Fruit fly (Drosophila melanogaster): Measurements from ENCODE around the gene Hmr.
A peak's percentile ranks its signal among the peaks of the same experiment; 100 is the strongest.

The Hmr gene

dm6 chrX:10606889-10607478 lies 11.3 kb upstream of the Hmr start:
- TF ChIP-seq CG8478 (optimal IDR thresholded peaks at IDR 0.05) (no peak), psq (optimal IDR thresholded peaks at IDR 0.05) (no peak), usp (GFP tag; optimal IDR thresholded peaks at IDR 0.05) (no peak), pan (optimal IDR thresholded peaks at IDR 0.05) (no peak)

DNA sequence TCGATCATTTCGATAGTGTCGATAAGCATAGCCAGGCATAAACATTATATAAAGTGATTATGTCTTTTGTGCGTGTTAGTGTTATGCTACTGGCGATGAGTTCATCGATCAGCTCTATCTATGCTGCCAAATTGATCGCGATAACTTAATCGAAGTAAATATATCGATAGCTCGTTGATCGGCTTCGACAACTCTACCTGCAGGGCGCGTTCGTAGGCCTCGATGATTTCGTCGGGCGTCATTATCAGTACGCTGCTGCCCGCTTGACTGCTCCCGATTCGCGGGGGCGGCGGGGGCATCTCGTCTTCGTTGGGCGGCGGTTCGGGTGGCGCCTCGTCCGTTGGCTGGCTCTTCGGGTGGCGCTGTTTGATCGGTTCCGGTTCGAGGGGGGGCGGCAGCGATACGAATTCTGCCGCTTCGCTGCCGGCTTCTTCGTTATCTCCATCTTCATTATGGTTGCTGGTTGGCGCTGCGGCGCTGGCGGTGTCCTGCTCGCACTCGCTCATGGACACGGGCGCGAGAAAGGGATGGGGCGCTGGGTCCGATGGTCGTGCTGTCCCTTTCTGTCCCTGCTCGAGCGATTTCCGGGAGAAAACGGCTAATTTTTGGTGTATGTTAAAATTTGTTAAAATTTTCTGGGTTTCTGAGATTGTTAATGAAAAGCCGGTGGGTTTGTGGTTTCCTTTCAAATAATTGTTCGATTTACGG lies 6.6 kb upstream of the Hmr start, which contains the start of gene CG1628:
Gene CG1628, minus strand, starts transcription at position 658 of the 708 bp plus-strand sequence.
- TF ChIP-seq Dll (optimal IDR thresholded peaks at IDR 0.05): no peak
- TF ChIP-seq EcR (GFP tag; optimal IDR thresholded peaks at IDR 0.05): no peak
- TF ChIP-seq pan (optimal IDR thresholded peaks at IDR 0.05): no peak
- no peak for TF ChIP-seq psq (optimal IDR thresholded peaks at IDR 0.05)
- no peak for TF ChIP-seq usp (GFP tag; optimal IDR thresholded peaks at IDR 0.05)

DNA sequence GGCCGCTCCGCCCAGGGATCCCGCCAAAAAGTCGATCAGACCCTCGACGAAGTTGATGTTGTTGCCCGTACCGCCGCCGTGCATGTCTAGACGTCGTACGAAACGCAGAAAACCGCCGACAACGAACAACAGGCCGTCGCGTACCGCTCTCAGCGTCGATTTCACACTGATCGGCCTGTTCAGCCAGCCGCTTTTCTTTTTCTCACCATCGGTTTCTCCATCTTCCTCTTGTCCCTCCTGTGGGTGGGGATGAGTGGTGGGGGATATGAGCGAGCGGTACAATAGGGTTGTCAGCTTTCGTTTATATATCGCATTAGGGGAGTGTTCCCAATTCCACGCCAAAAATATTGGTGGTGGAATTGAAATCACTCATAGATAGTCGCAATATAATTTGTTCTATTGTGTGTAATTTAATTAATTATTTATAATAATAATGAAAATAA lies 5.8 kb upstream of the Hmr start:
- TF ChIP-seq Dll (optimal IDR thresholded peaks at IDR 0.05) (no peak), pan (optimal IDR thresholded peaks at IDR 0.05) (no peak), usp (GFP tag; optimal IDR thresholded peaks at IDR 0.05) (no peak), CG8478 (optimal IDR thresholded peaks at IDR 0.05) (no peak), psq (optimal IDR thresholded peaks at IDR 0.05) (no peak), EcR (GFP tag; optimal IDR thresholded peaks at IDR 0.05) (no peak)

- TF ChIP-seq CG8478 (optimal IDR thresholded peaks at IDR 0.05) (no peak), pan (optimal IDR thresholded peaks at IDR 0.05) (no peak), Dll (optimal IDR thresholded peaks at IDR 0.05) (no peak), psq (optimal IDR thresholded peaks at IDR 0.05) (no peak), EcR (GFP tag; optimal IDR thresholded peaks at IDR 0.05) (no peak), usp (GFP tag; optimal IDR thresholded peaks at IDR 0.05) (no peak)
These were observed 4.7 kb upstream of the Hmr start for dm6 chrX:10600254-10600916.

DNA sequence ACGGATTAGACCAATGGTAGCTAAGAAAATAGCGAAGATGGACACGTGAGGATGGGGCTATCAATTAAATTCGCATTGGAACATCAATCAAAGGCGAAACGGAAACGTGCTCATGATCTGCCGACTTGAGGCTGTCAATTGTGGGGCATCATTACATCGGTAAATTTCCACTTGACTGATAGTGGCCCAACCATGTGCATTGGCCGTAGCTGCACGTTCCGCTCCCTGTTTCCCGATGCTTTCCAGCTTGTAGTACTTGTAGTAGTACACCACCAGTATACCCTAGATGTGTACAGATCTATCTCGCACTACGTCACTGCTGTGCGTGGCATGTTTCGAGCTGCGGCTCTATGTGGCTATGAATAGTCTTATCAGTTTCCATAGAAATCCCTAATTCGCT lies 3.7 kb upstream of the Hmr start:
- TF ChIP-seq usp (GFP tag; optimal IDR thresholded peaks at IDR 0.05) (no peak), EcR (GFP tag; optimal IDR thresholded peaks at IDR 0.05) (no peak), psq (optimal IDR thresholded peaks at IDR 0.05) (no peak), Dll (optimal IDR thresholded peaks at IDR 0.05) (no peak), CG8478 (optimal IDR thresholded peaks at IDR 0.05) (no peak), pan (optimal IDR thresholded peaks at IDR 0.05) (no peak)

dm6 chrX:10588789-10589188 lies 6.9 kb downstream of the Hmr start, which contains the start of gene Rab9D:
TSS of gene Rab9D (plus strand) at chrX:10589089.
- TF ChIP-seq Dll (optimal IDR thresholded peaks at IDR 0.05): no peak
- TF ChIP-seq CG8478 (optimal IDR thresholded peaks at IDR 0.05): no peak
- no peak for TF ChIP-seq pan (optimal IDR thresholded peaks at IDR 0.05)
- TF ChIP-seq psq (optimal IDR thresholded peaks at IDR 0.05): no peak
- no peak for TF ChIP-seq usp (GFP tag; optimal IDR thresholded peaks at IDR 0.05)
- no peak for TF ChIP-seq EcR (GFP tag; optimal IDR thresholded peaks at IDR 0.05)

DNA sequence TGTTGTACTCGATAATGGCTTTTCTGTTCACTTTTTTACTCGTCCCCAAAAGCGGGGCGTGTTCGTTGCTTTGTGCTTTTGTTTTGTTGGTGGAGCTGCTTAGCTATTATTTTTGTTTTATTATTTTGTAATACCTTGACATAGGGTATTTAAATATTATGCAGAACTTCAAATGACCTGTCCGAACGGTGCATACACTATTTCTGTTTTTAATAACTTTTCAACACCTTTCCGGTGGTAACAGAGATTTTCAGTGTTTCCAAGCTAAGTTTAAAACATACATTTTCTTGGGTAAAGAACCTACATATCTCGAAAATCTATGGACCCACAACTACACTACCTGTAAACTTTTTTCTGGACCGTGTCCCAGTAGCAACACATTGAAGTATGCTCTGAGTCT lies 8.2 kb downstream of the Hmr start:
- TF ChIP-seq CG8478 (optimal IDR thresholded peaks at IDR 0.05) (no peak), usp (GFP tag; optimal IDR thresholded peaks at IDR 0.05) (no peak), pan (optimal IDR thresholded peaks at IDR 0.05) (no peak), Dll (optimal IDR thresholded peaks at IDR 0.05) (no peak), EcR (GFP tag; optimal IDR thresholded peaks at IDR 0.05) (no peak), psq (optimal IDR thresholded peaks at IDR 0.05) (no peak)

DNA sequence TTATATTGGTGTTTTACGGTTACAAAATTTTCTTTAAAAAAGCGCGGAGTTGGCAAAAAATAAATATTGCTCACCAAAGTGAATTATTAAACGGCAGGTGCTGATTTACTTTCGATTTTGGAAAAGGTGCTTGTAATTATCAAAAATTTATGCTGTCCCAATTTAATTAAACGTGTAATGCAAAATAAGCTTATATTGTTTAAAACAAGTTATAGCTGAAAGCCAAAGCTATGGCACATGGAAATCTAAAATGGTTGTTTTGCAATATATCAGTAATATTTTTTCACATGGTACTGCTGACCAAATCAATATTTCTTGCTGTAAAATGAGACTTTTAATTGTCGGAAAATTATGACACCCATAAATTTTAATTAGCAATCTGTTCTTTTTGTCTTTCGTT lies 9.5 kb downstream of the Hmr start:
- no peak for TF ChIP-seq pan (optimal IDR thresholded peaks at IDR 0.05)
- no peak for TF ChIP-seq Dll (optimal IDR thresholded peaks at IDR 0.05)
- TF ChIP-seq usp (GFP tag; optimal IDR thresholded peaks at IDR 0.05): no peak
- TF ChIP-seq EcR (GFP tag; optimal IDR thresholded peaks at IDR 0.05): no peak
- TF ChIP-seq CG8478 (optimal IDR thresholded peaks at IDR 0.05): no peak
- TF ChIP-seq psq (optimal IDR thresholded peaks at IDR 0.05): no peak

- TF ChIP-seq CG8478 (optimal IDR thresholded peaks at IDR 0.05) (no peak), EcR (GFP tag; optimal IDR thresholded peaks at IDR 0.05) (no peak), pan (optimal IDR thresholded peaks at IDR 0.05) (no peak), Dll (optimal IDR thresholded peaks at IDR 0.05) (no peak), usp (GFP tag; optimal IDR thresholded peaks at IDR 0.05) (no peak), psq (optimal IDR thresholded peaks at IDR 0.05) (no peak)
These were observed 10.5 kb downstream of the Hmr start, which contains the start of gene spri for dm6 chrX:10585158-10585634. TSS of gene spri (minus strand) at chrX:10585422.

- TF ChIP-seq EcR (GFP tag; optimal IDR thresholded peaks at IDR 0.05) (no peak), Dll (optimal IDR thresholded peaks at IDR 0.05) (no peak)
These were observed 11.2 kb downstream of the Hmr start for dm6 chrX:10584461-10584860.

dm6 chrX:10582064-10582463 lies 13.6 kb downstream of the Hmr start:
- TF ChIP-seq usp (GFP tag; optimal IDR thresholded peaks at IDR 0.05) (no peak), pan (optimal IDR thresholded peaks at IDR 0.05) (no peak), psq (optimal IDR thresholded peaks at IDR 0.05) (no peak), EcR (GFP tag; optimal IDR thresholded peaks at IDR 0.05) (no peak), CG8478 (optimal IDR thresholded peaks at IDR 0.05) (no peak), Dll (optimal IDR thresholded peaks at IDR 0.05) (no peak)

- TF ChIP-seq CG8478 (optimal IDR thresholded peaks at IDR 0.05): no peak
- no peak for TF ChIP-seq psq (optimal IDR thresholded peaks at IDR 0.05)
- TF ChIP-seq Dll (optimal IDR thresholded peaks at IDR 0.05): no peak
- TF ChIP-seq pan (optimal IDR thresholded peaks at IDR 0.05): peak; percentile 88
- no peak for TF ChIP-seq EcR (GFP tag; optimal IDR thresholded peaks at IDR 0.05)
- no peak for TF ChIP-seq usp (GFP tag; optimal IDR thresholded peaks at IDR 0.05)
These were observed 14.2 kb downstream of the Hmr start for dm6 chrX:10581476-10581875.
